Fruit fly (Drosophila melanogaster) whole organism, embryonic: Measurements from ENCODE around the gene CG31804.
A peak's percentile ranks its signal among the peaks of the same experiment; 100 is the strongest.

Source experiments
- Abd-B ChIP-seq: fragments of 200-800 bp; sonication (Bioruptor generic); optimal IDR thresholded peaks from 2 replicates; lab custom pipeline; 2018; ENCODE audit warnings: missing biosample characterization, mild to moderate bottlenecking, missing genetic modification characterization, moderate library complexity
- Ada2b ChIP-seq: fragments of 200-800 bp; sonication (Bioruptor generic); IDR thresholded peaks from 2 replicates; pipeline ENCODE4 v1.3.6; 2022; ENCODE audit warnings: missing biosample characterization, missing genetic modification characterization
- Blimp-1 ChIP-seq: fragments of 200-800 bp; sonication (Bioruptor generic); optimal IDR thresholded peaks from 3 replicates; lab custom pipeline; 2018; ENCODE audit warnings: missing biosample characterization, missing genetic modification characterization, mild to moderate bottlenecking, moderate library complexity, missing genetic modification reagents
- C15 ChIP-seq: fragments of 200-800 bp; sonication (Bioruptor generic); IDR thresholded peaks from 3 replicates; pipeline ENCODE4 v1.3.6; 2022; ENCODE audit warnings: missing biosample characterization, missing genetic modification characterization
- CG10366 ChIP-seq: fragments of 200-800 bp; sonication (Bioruptor generic); IDR thresholded peaks from 2 replicates; pipeline ENCODE4 v1.3.6; 2022; ENCODE audit warnings: missing biosample characterization, missing genetic modification characterization
- CG10979 ChIP-seq: fragments of 200-800 bp; sonication (Bioruptor generic); optimal IDR thresholded peaks from 2 replicates; lab custom pipeline; 2018; ENCODE audit warnings: missing biosample characterization, mild to moderate bottlenecking, missing genetic modification characterization, moderate library complexity
- CG11247 ChIP-seq: fragments of 200-800 bp; sonication (Bioruptor generic); IDR thresholded peaks from 2 replicates; pipeline ENCODE4 v1.3.6; 2022; ENCODE audit warnings: missing biosample characterization, missing genetic modification characterization
- CG11398 ChIP-seq: fragments of 200-800 bp; sonication (Bioruptor generic); optimal IDR thresholded peaks from 2 replicates; lab custom pipeline; 2016; ENCODE audit warnings: missing biosample characterization, missing genetic modification characterization
- CG11723 ChIP-seq: fragments of 200-800 bp; sonication (Bioruptor generic); optimal IDR thresholded peaks from 2 replicates; lab custom pipeline; 2017; ENCODE audit warnings: missing biosample characterization, mild to moderate bottlenecking, missing genetic modification characterization
- CG12155 ChIP-seq: fragments of 200-800 bp; sonication (Bioruptor generic); optimal IDR thresholded peaks from 3 replicates; lab custom pipeline; 2016; ENCODE audit warnings: missing biosample characterization, missing genetic modification characterization
- CG12942 ChIP-seq: fragments of 200-800 bp; sonication (Bioruptor generic); optimal IDR thresholded peaks from 3 replicates; lab custom pipeline; 2016; ENCODE audit warnings: missing biosample characterization, missing genetic modification characterization
- CG17361 ChIP-seq: fragments of 200-800 bp; sonication (Bioruptor generic); IDR thresholded peaks from 3 replicates; pipeline ENCODE4 v1.3.6; 2022; ENCODE audit warnings: missing biosample characterization, missing genetic modification characterization
- CG1792 ChIP-seq: fragments of 200-800 bp; sonication (Bioruptor generic); optimal IDR thresholded peaks from 2 replicates; lab custom pipeline; 2016; ENCODE audit warnings: missing biosample characterization, missing genetic modification characterization
- CG2120 ChIP-seq: fragments of 200-800 bp; sonication (Bioruptor generic); optimal IDR thresholded peaks from 3 replicates; lab custom pipeline; 2016; ENCODE audit warnings: missing biosample characterization, missing genetic modification characterization
- CG31224 ChIP-seq: fragments of 200-800 bp; sonication (Bioruptor generic); IDR thresholded peaks from 2 replicates; pipeline ENCODE4 v1.3.6; 2022; ENCODE audit warnings: missing biosample characterization, missing genetic modification characterization
- CG31365 ChIP-seq: fragments of 200-800 bp; sonication (Bioruptor generic); optimal IDR thresholded peaks from 2 replicates; lab custom pipeline; 2018; ENCODE audit warnings: missing biosample characterization, mild to moderate bottlenecking, missing genetic modification characterization
- CG33213 ChIP-seq: fragments of 200-800 bp; sonication (Bioruptor generic); optimal IDR thresholded peaks from 3 replicates; lab custom pipeline; 2016; ENCODE audit warnings: missing biosample characterization, missing genetic modification characterization
- CG6175 ChIP-seq: fragments of 200-800 bp; sonication (Bioruptor generic); IDR thresholded peaks from 3 replicates; pipeline ENCODE4 v1.3.6; 2022; ENCODE audit warnings: missing biosample characterization, missing genetic modification characterization
- CG7556 ChIP-seq: fragments of 200-800 bp; sonication (Bioruptor generic); optimal IDR thresholded peaks from 2 replicates; lab custom pipeline; 2017; ENCODE audit warnings: missing biosample characterization, mild to moderate bottlenecking, missing genetic modification characterization
- CG8924 ChIP-seq: fragments of 200-800 bp; optimal IDR thresholded peaks from 3 replicates; lab custom pipeline; 2019; ENCODE audit warnings: missing biosample characterization, mild to moderate bottlenecking, missing genetic modification characterization, moderate library complexity
- D ChIP-seq, 2 experiments: fragments of 200-800 bp in 1 of 2; fragments of >200 bp in 1 of 2; sonication (Bioruptor generic) in 1 of 2; optimal IDR thresholded peaks; 2 replicates in 1 of 2; 3 replicates in 1 of 2; lab custom pipeline; 2017; ENCODE audit warnings: mild to moderate bottlenecking in 1 of 2, missing biosample characterization in 1 of 2, missing genetic modification characterization in 1 of 2, missing genetic modification reagents in 1 of 2
- D19A ChIP-seq: fragments of 200-800 bp; optimal IDR thresholded peaks from 3 replicates; lab custom pipeline; 2019; ENCODE audit warnings: missing biosample characterization, mild to moderate bottlenecking, missing genetic modification characterization, moderate library complexity
- Dip2 ChIP-seq: fragments of 200-800 bp; sonication (Bioruptor generic); IDR thresholded peaks from 2 replicates; pipeline ENCODE4 v1.3.6; 2022; ENCODE audit warnings: missing biosample characterization, missing genetic modification characterization
- Fer3 ChIP-seq: fragments of 200-800 bp; sonication (Bioruptor generic); optimal IDR thresholded peaks from 2 replicates; lab custom pipeline; 2018; ENCODE audit warnings: missing biosample characterization, mild to moderate bottlenecking, missing genetic modification characterization, moderate library complexity
- HLH4C ChIP-seq: fragments of 200-800 bp; sonication (Bioruptor generic); IDR thresholded peaks from 3 replicates; pipeline ENCODE4 v1.3.6; 2022; ENCODE audit warnings: missing biosample characterization, missing genetic modification characterization; ENCODE audit not compliant: partially characterized antibody
- HLH54F ChIP-seq: fragments of 200-800 bp; sonication (Bioruptor generic); optimal IDR thresholded peaks from 3 replicates; lab custom pipeline; 2016; ENCODE audit warnings: missing biosample characterization, missing genetic modification characterization
- Hr39 ChIP-seq: fragments of >200 bp; optimal IDR thresholded peaks from 2 replicates; lab custom pipeline; 2017
- Lim3 ChIP-seq: fragments of 200-800 bp; sonication (Bioruptor generic); IDR thresholded peaks from 2 replicates; pipeline ENCODE4 v1.3.6; 2022; ENCODE audit warnings: missing biosample characterization, missing genetic modification characterization
- NC2β ChIP-seq: fragments of 200-800 bp; sonication (Bioruptor generic); optimal IDR thresholded peaks from 2 replicates; lab custom pipeline; 2016; ENCODE audit warnings: missing biosample characterization, missing genetic modification characterization
- Opbp ChIP-seq: fragments of 200-800 bp; sonication (Bioruptor generic); IDR thresholded peaks from 3 replicates; pipeline ENCODE4 v1.3.6; 2022; ENCODE audit warnings: missing biosample characterization, missing genetic modification characterization; ENCODE audit not compliant: partially characterized antibody
- Pdp1 ChIP-seq, 2 experiments: fragments of 200-800 bp; sonication (Bioruptor generic); optimal IDR thresholded peaks; 3 replicates each; lab custom pipeline; 2016; ENCODE audit warnings: missing biosample characterization in 2 of 2, missing genetic modification characterization in 2 of 2, mild to moderate bottlenecking in 1 of 2, moderate library complexity in 1 of 2
- Sin3A ChIP-seq: fragments of >200 bp; optimal IDR thresholded peaks from 2 replicates; lab custom pipeline; 2018
- Spps ChIP-seq: fragments of 200-800 bp; sonication (Bioruptor generic); optimal IDR thresholded peaks from 2 replicates; lab custom pipeline; 2018; ENCODE audit warnings: missing biosample characterization, mild to moderate bottlenecking, missing genetic modification characterization
- Sry-β ChIP-seq: fragments of 200-800 bp; sonication (Bioruptor generic); optimal IDR thresholded peaks from 2 replicates; lab custom pipeline; 2018; ENCODE audit warnings: missing biosample characterization, mild to moderate bottlenecking, missing genetic modification characterization, moderate library complexity
- ase ChIP-seq: fragments of 200-800 bp; sonication (Bioruptor generic); IDR thresholded peaks from 3 replicates; pipeline ENCODE4 v1.3.6; 2022; ENCODE audit warnings: missing biosample characterization, missing genetic modification characterization
- ato ChIP-seq: fragments of 200-800 bp; sonication (Bioruptor generic); IDR thresholded peaks from 2 replicates; pipeline ENCODE4 v1.3.6; 2022; ENCODE audit warnings: missing biosample characterization, missing genetic modification characterization; ENCODE audit not compliant: partially characterized antibody
- br ChIP-seq: fragments of >200 bp; optimal IDR thresholded peaks from 2 replicates; lab custom pipeline; 2017
- chinmo ChIP-seq: fragments of 200-800 bp; sonication (Bioruptor generic); IDR thresholded peaks from 4 replicates; pipeline ENCODE4 v1.3.6; 2022; ENCODE audit warnings: missing biosample characterization, missing genetic modification characterization; ENCODE audit not compliant: partially characterized antibody
- chm ChIP-seq: fragments of 200-800 bp; sonication (Bioruptor generic); IDR thresholded peaks from 2 replicates; pipeline ENCODE4 v1.3.6; 2022; ENCODE audit warnings: missing biosample characterization, missing genetic modification characterization
- eve ChIP-seq, 2 experiments: fragments of >200 bp; optimal IDR thresholded peaks; 2 replicates each; lab custom pipeline; 2017; ENCODE audit warnings: missing biosample characterization in 2 of 2, missing genetic modification characterization in 2 of 2
- fd64A ChIP-seq: fragments of 200-800 bp; sonication (Bioruptor generic); optimal IDR thresholded peaks from 3 replicates; lab custom pipeline; 2018; ENCODE audit warnings: missing biosample characterization, mild to moderate bottlenecking, missing genetic modification characterization
- gt ChIP-seq: fragments of 200-800 bp; sonication (Bioruptor generic); IDR thresholded peaks from 2 replicates; pipeline ENCODE4 v1.3.6; 2022; ENCODE audit warnings: missing biosample characterization, missing genetic modification characterization
- h ChIP-seq: fragments of >200 bp; optimal IDR thresholded peaks from 2 replicates; lab custom pipeline; 2017
- kay ChIP-seq: fragments of 200-800 bp; sonication (Bioruptor generic); optimal IDR thresholded peaks from 2 replicates; lab custom pipeline; 2016; ENCODE audit warnings: missing biosample characterization, missing genetic modification characterization
- nerfin-1 ChIP-seq: fragments of 200-800 bp; sonication (Bioruptor generic); optimal IDR thresholded peaks from 3 replicates; lab custom pipeline; 2019; ENCODE audit warnings: missing biosample characterization, mild to moderate bottlenecking, missing genetic modification characterization, moderate library complexity
- prd ChIP-seq, 3 experiments: fragments of >200 bp in 2 of 3; fragments of 200-800 bp in 1 of 3; sonication (Bioruptor generic) in 1 of 3; optimal IDR thresholded peaks in 2 of 3; IDR thresholded peaks in 1 of 3; 2 replicates in 2 of 3; 3 replicates in 1 of 3; pipeline versions ENCODE4 v1.3.6 to Lab custom; 2017 to 2022; ENCODE audit warnings: missing biosample characterization in 1 of 3, missing genetic modification characterization in 1 of 3
- rib ChIP-seq: fragments of 200-800 bp; sonication (Bioruptor generic); IDR thresholded peaks from 2 replicates; pipeline ENCODE4 v1.3.6; 2022; ENCODE audit warnings: missing biosample characterization, missing genetic modification characterization
- stc ChIP-seq: fragments of 200-800 bp; sonication (Bioruptor generic); IDR thresholded peaks from 2 replicates; pipeline ENCODE4 v1.3.6; 2022; ENCODE audit warnings: missing biosample characterization, missing genetic modification characterization
- yki ChIP-seq: fragments of >200 bp; optimal IDR thresholded peaks from 3 replicates; lab custom pipeline; 2018
- zfh2 ChIP-seq: fragments of 200-800 bp; sonication (Bioruptor generic); optimal IDR thresholded peaks from 2 replicates; lab custom pipeline; 2016; ENCODE audit warnings: missing biosample characterization, missing genetic modification characterization

The CG31804 gene

dm6 chr2L:17384331-17385220 lies 21.3 kb downstream of the CG31804 start, which contains the start of gene CLIP-190 (continued):
- TF ChIP-seq Pdp1 (GFP tag; optimal IDR thresholded peaks at IDR 0.05; lab: Kevin White, UChicago) = peak in 1 of 2 experiments; percentile 65
- TF ChIP-seq CG11247 (GFP tag; lab: Robert Waterston, UW) = no peak
- no peak for TF ChIP-seq CG10979 (tag; lab: Kevin White, UChicago)
- TF ChIP-seq br = no peak
- peak; percentile 21 for TF ChIP-seq CG8924 (tag; lab: Kevin White, UChicago)
- TF ChIP-seq ase (GFP tag; lab: Robert Waterston, UW) = no peak
- TF ChIP-seq CG6175 (GFP tag; lab: Robert Waterston, UW) = no peak
- no peak; the same call in none of the 3 replicates for TF ChIP-seq Opbp (GFP tag; lab: Robert Waterston, UW)
- peak; percentile 83 for TF ChIP-seq chinmo
- TF ChIP-seq stc (GFP tag; lab: Robert Waterston, UW) = no peak
- no peak for TF ChIP-seq Lim3 (GFP tag; lab: Robert Waterston, UW)
- TF ChIP-seq CG11398 (GFP tag; lab: Kevin White, UChicago) = no peak
- TF ChIP-seq nerfin-1 = peak; percentile 93
- no peak for TF ChIP-seq CG31224
- no peak for TF ChIP-seq CG12155 (GFP tag; lab: Kevin White, UChicago)
- peak; percentile 27 for TF ChIP-seq Sin3A (lab: Kevin White, UChicago)
- TF ChIP-seq prd (optimal IDR thresholded peaks at IDR 0.05; lab: Kevin White, UChicago) = no peak
- TF ChIP-seq prd (GFP tag; IDR thresholded peaks at IDR 0.05; lab: Robert Waterston, UW) = no peak
- no peak for TF ChIP-seq Abd-B (GFP tag; lab: Kevin White, UChicago)
- no peak for TF ChIP-seq gt (GFP tag; lab: Robert Waterston, UW)
- TF ChIP-seq CG7556 = no peak
- TF ChIP-seq rib (GFP tag; lab: Robert Waterston, UW) = 0 out of 2 replicates have a peak, but pooled peaks have one; percentile 32
- TF ChIP-seq zfh2 (GFP tag; lab: Kevin White, UChicago) = peak; percentile 4
- TF ChIP-seq CG11723 (GFP tag; lab: Kevin White, UChicago) = no peak
- TF ChIP-seq kay = no peak
- TF ChIP-seq CG31365 (tag; lab: Kevin White, UChicago) = no peak
- TF ChIP-seq Blimp-1 = no peak
- TF ChIP-seq HLH4C = peak; percentile 28; the same call in 2 of the 3 replicates
- TF ChIP-seq D (optimal IDR thresholded peaks at IDR 0.05; lab: Kevin White, UChicago) = no peak
- TF ChIP-seq D (GFP tag; optimal IDR thresholded peaks at IDR 0.05; lab: Kevin White, UChicago) = no peak
- no peak for TF ChIP-seq Fer3 (tag; lab: Kevin White, UChicago)
- TF ChIP-seq NC2β (GFP tag; lab: Kevin White, UChicago) = no peak
- TF ChIP-seq CG33213 (GFP tag; lab: Kevin White, UChicago) = peak; percentile 47
- no peak for TF ChIP-seq Ada2b
- TF ChIP-seq CG1792 = no peak
- no peak for TF ChIP-seq h
- no peak for TF ChIP-seq chm (GFP tag; lab: Robert Waterston, UW)
- TF ChIP-seq Dip2 (GFP tag; lab: Robert Waterston, UW) = no peak
- no peak for TF ChIP-seq D19A (tag; lab: Kevin White, UChicago)
- no peak for TF ChIP-seq fd64A (GFP tag; lab: Kevin White, UChicago)
- TF ChIP-seq HLH54F (GFP tag; lab: Kevin White, UChicago) = peak; percentile 6
- 0 out of 3 replicates have a peak, but pooled peaks have one; percentile 13 for TF ChIP-seq CG17361 (GFP tag; lab: Robert Waterston, UW)
- TF ChIP-seq CG10366 (GFP tag; lab: Robert Waterston, UW) = no peak
- TF ChIP-seq CG12942 = no peak
- TF ChIP-seq eve (GFP tag; optimal IDR thresholded peaks at IDR 0.05; lab: Kevin White, UChicago) = peak in 1 of 2 experiments; percentile 41
- peak; percentile 56 for TF ChIP-seq ato (GFP tag; lab: Robert Waterston, UW)
- no peak for TF ChIP-seq Hr39
- TF ChIP-seq CG2120 (GFP tag; lab: Kevin White, UChicago) = peak; percentile 49
- no peak for TF ChIP-seq Spps (tag; lab: Kevin White, UChicago)
- no peak for TF ChIP-seq C15 (GFP tag; lab: Robert Waterston, UW)
- no peak for TF ChIP-seq yki (lab: Kevin White, UChicago)
- no peak for TF ChIP-seq Sry-β (GFP tag; lab: Kevin White, UChicago)
